Worm (Caenorhabditis elegans) whole organism, L4/young adult: Measurements from ENCODE around the gene nphp-1.
A peak's percentile ranks its signal among the peaks of the same experiment; 100 is the strongest.

Experiments
- W03F9.2 ChIP-seq: fragments of 150-350 bp; optimal IDR thresholded peaks from 2 replicates; lab custom pipeline; 2014; ENCODE audit warnings: missing biosample characterization, missing genetic modification characterization
- dao-5 ChIP-seq: sonication (generic microtip); optimal IDR thresholded peaks from 2 replicates; lab custom pipeline; 2016; ENCODE audit warnings: missing genotype, missing genetic modification characterization, moderate library complexity, missing compliant biosample characterization
- him-1 ChIP-seq: sonication (generic microtip); optimal IDR thresholded peaks from 2 replicates; lab custom pipeline; 2016; ENCODE audit warnings: missing genotype, missing genetic modification reagents, missing genetic modification characterization, missing compliant biosample characterization

The nphp-1 gene

DNA sequence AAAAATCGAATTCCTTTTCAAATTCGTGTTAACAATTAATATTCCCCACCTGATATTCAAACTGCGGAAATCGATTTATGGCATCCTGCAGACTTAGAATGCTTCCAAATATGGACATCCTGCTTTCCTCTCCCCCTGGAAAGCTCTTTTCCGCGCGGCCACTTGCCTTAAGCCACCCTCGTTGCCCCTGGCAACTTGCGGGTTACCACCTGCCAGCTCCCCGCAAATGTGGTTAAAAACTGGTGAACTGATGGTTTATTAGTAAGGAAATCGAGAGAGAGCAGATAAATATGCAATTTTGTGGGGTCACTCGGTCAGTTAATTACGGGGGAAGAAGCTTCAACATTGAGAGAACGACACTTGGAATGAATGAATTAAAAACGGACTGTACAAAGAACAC is at the start of gene nphp-1:
Gene nphp-1, minus strand, starts transcription at position 145 of the 400 bp plus-strand sequence.
- TF ChIP-seq him-1 = no peak
- TF ChIP-seq W03F9.2 = no peak
- no peak for TF ChIP-seq dao-5

ce11 chrII:10696060-10696459 is 44.0 kb upstream of the nphp-1 start:
- TF ChIP-seq him-1 = no peak
- no peak for TF ChIP-seq W03F9.2
- TF ChIP-seq dao-5 = no peak

- TF ChIP-seq W03F9.2 (no peak), him-1 (no peak), dao-5 (no peak)
These were observed 42.7 kb upstream of the nphp-1 start, which contains the start of gene lgc-57 for ce11 chrII:10694713-10695112. Gene lgc-57 (plus strand): TSS chrII:10695013.

- TF ChIP-seq him-1 (no peak), W03F9.2 (no peak), dao-5 (no peak)
These were observed 41.6 kb upstream of the nphp-1 start, which contains the start of gene gbh-1 for ce11 chrII:10693655-10694054. Gene gbh-1 (minus strand): TSS chrII:10693803.

DNA sequence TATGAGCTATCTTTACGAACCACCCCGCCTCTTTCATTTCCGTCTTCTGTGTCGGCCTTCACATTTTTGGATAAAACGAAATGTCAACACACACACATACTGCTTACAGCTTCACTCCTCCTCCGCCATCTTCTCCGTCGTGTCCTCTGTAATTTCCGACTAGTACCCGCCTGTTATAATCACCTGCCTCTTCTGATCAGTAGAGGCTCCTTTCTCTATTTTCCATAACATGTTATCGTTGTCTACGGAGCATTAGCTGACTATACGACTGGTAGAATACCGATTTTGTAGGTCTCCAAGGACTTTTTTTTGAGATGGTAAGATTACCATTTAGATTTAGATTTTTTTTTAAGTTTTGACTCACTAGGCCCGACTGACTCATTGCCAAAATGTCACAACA is 32.9 kb upstream of the nphp-1 start:
- no peak for TF ChIP-seq him-1
- TF ChIP-seq W03F9.2 = no peak
- TF ChIP-seq dao-5 = no peak

ce11 chrII:10680614-10681013 is 28.6 kb upstream of the nphp-1 start:
- TF ChIP-seq him-1 (no peak), dao-5 (no peak), W03F9.2 (no peak)

ce11 chrII:10680130-10680529 is 28.1 kb upstream of the nphp-1 start:
- TF ChIP-seq him-1 = no peak
- TF ChIP-seq dao-5 = no peak
- TF ChIP-seq W03F9.2 = no peak

- no peak for TF ChIP-seq dao-5
- TF ChIP-seq him-1 = no peak
- no peak for TF ChIP-seq W03F9.2
These were observed 23.2 kb upstream of the nphp-1 start, which contains the start of gene ptb-1 for ce11 chrII:10675302-10675701. Gene ptb-1 (plus strand): TSS chrII:10675602.

- TF ChIP-seq W03F9.2 = no peak
- TF ChIP-seq him-1 = no peak
- TF ChIP-seq dao-5 = no peak
These were observed 13.0 kb upstream of the nphp-1 start, which contains the start of gene D2089.3 for ce11 chrII:10665031-10665430. Gene D2089.3 (minus strand): TSS chrII:10665131.

DNA sequence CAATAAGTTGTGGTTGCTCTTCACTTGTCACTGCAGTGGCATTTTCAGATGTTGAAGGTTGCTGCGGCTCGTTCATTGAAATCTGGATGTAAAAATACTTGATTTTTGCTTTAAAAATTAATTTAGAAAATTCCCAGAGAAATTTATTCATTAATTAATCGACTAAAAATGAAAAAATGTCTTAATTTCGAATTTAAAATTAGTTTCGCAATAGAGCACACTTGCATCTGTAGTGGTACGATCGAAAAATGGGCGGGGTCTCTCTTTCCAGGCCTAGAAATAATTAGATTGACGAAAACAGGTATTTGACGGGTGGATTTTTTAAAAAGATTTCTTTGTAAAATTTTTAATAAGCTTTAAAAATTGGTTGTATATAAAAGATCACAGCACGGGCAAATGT is 10.6 kb upstream of the nphp-1 start, which contains the start of gene D2089.8:
Gene D2089.8, minus strand, starts transcription at position 84 of the 400 bp plus-strand sequence.
- TF ChIP-seq him-1 = no peak
- TF ChIP-seq W03F9.2 = peak; percentile 24
- TF ChIP-seq dao-5 = no peak

ce11 chrII:10662279-10662678 is 10.2 kb upstream of the nphp-1 start:
- TF ChIP-seq dao-5 = no peak
- TF ChIP-seq W03F9.2 = no peak
- TF ChIP-seq him-1 = no peak

ce11 chrII:10661448-10662064 is 9.5 kb upstream of the nphp-1 start:
- TF ChIP-seq W03F9.2 (no peak), dao-5 (no peak), him-1 (no peak)

DNA sequence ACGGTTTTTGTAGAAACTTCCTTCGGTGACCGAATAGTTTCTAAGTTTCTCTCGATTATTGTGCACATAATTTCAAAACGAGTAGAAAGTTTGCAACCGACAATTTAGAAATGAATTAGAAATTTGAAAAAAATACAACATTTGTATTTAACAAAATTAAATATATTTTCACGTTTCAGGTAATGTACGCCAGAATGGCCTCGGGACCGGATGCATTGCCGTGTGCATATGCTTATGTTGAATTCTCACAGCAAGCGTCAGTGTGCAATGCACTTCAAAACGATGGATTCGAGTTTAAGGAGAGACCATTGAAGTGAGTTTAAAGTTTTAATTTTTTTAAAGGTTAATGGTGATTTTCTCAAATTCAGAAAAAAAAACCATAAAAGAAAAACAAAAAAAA is 8.8 kb upstream of the nphp-1 start, which contains the start of gene marc-2:
Gene marc-2, minus strand, starts transcription at position 101 of the 400 bp plus-strand sequence.
- TF ChIP-seq dao-5 (no peak), him-1 (no peak), W03F9.2 (no peak)

ce11 chrII:10659585-10659984 is 7.5 kb upstream of the nphp-1 start:
- TF ChIP-seq him-1 (no peak), W03F9.2 (no peak), dao-5 (no peak)

- TF ChIP-seq dao-5 (no peak), W03F9.2 (peak; percentile 90), him-1 (no peak)
These were observed 6.7 kb upstream of the nphp-1 start, which contains the start of the genes snu-13 and rsp-7 for ce11 chrII:10658576-10659256. Gene snu-13 (minus strand): TSS chrII:10658626. Gene rsp-7 (plus strand): TSS chrII:10659206.

DNA sequence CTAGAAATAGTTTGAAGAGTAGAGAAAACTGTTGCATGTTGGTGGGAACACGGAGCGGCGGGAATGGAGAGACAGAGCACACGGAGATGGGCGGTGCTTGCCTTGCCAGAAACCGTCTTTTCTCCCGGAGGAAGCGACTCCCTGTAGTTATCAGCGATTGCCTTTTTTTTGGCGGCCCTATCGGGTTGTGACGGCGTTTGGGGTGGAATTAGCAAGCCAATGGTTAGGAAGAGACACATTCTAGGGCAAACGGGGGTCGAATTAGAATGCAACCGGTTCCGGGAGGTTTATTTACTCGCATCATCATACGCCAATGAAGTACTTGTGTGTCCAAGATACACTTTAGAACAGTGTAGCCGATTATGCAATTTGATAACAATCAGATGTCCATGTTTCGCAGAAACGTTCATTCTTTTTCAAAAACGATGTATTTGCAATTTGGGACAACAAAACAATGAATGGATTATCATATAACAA is 5.6 kb upstream of the nphp-1 start, which contains the start of gene lact-3:
Gene lact-3, minus strand, starts transcription at position 51 of the 477 bp plus-strand sequence.
- no peak for TF ChIP-seq him-1
- TF ChIP-seq dao-5 = no peak
- TF ChIP-seq W03F9.2 = no peak
